Worm (Caenorhabditis elegans) whole organism, L1 larva: ENCODE results near the gene C43G2.3.

Source experiments
- aha-1 ChIP-seq: fragments of 150-350 bp; optimal IDR thresholded peaks from 2 replicates; lab custom pipeline; 2014; ENCODE audit warnings: missing biosample characterization, missing genetic modification characterization
- ceh-82 ChIP-seq, 3 experiments: fragments of 150-350 bp in 1 of 3; sonication (generic microtip) in 2 of 3; optimal IDR thresholded peaks; 2 replicates each; lab custom pipeline; 2014 to 2017; ENCODE audit warnings: missing biosample characterization in 3 of 3, missing genetic modification characterization in 3 of 3
- lin-13 ChIP-seq: fragments of 150-350 bp; optimal IDR thresholded peaks from 2 replicates; lab custom pipeline; 2014; ENCODE audit warnings: missing biosample characterization, missing genetic modification reagents, missing genetic modification characterization
- lir-3 ChIP-seq: sonication (generic microtip); optimal IDR thresholded peaks from 2 replicates; lab custom pipeline; 2016; ENCODE audit warnings: mild to moderate bottlenecking, missing genetic modification characterization, moderate library complexity, missing compliant biosample characterization; ENCODE audit not compliant: poor library complexity
- nhr-11 ChIP-seq: fragments of 150-350 bp; optimal IDR thresholded peaks from 2 replicates; lab custom pipeline; 2014; ENCODE audit warnings: missing biosample characterization, missing genetic modification characterization
- rnt-1 ChIP-seq: sonication (generic microtip); optimal IDR thresholded peaks from 2 replicates; lab custom pipeline; 2016; ENCODE audit warnings: mild to moderate bottlenecking, missing genetic modification characterization, moderate library complexity, missing compliant biosample characterization
- skn-1 ChIP-seq: fragments of 150-350 bp; optimal IDR thresholded peaks from 2 replicates; lab custom pipeline; 2014; ENCODE audit warnings: missing biosample characterization, missing genetic modification characterization
- snpc-4 ChIP-seq: fragments of 150-350 bp; optimal IDR thresholded peaks from 2 replicates; lab custom pipeline; 2014; ENCODE audit warnings: missing biosample characterization, missing genetic modification characterization
- zip-4 ChIP-seq: fragments of 200-800 bp; sonication (Bioruptor generic); optimal IDR thresholded peaks from 2 replicates; lab custom pipeline; 2018; ENCODE audit warnings: mild to moderate bottlenecking, missing genetic modification characterization, moderate library complexity, missing compliant biosample characterization
- ztf-4 ChIP-seq: fragments of 150-350 bp; optimal IDR thresholded peaks from 2 replicates; lab custom pipeline; 2014; ENCODE audit warnings: missing biosample characterization, missing genetic modification characterization

ce11 chrIV:6607059-6607458 lies 29.0 kb downstream of the C43G2.3 start:
- no peak for TF ChIP-seq zip-4 (GFP tag; lab: Kevin White, UChicago)
- TF ChIP-seq ceh-82 (tag; optimal IDR thresholded peaks at IDR 0.05; lab: Kevin White, UChicago): no peak
- no peak for TF ChIP-seq nhr-11 (tag; lab: Kevin White, UChicago)
- no peak for TF ChIP-seq lin-13 (GFP tag; lab: Kevin White, UChicago)
- TF ChIP-seq lir-3: no peak
- TF ChIP-seq aha-1 (tag; lab: Kevin White, UChicago): no peak
- no peak for TF ChIP-seq skn-1 (tag; lab: Kevin White, UChicago)
- TF ChIP-seq snpc-4 (tag; lab: Kevin White, UChicago): no peak
- no peak for TF ChIP-seq rnt-1 (tag; lab: Kevin White, UChicago)
- TF ChIP-seq ztf-4 (tag; lab: Kevin White, UChicago): no peak
